Worm (Caenorhabditis elegans) whole organism, late embryonic: ENCODE data around the gene pph-6.

ENCODE experiments used
- C08G9.2 ChIP-seq: sonication (generic microtip); optimal IDR thresholded peaks from 2 replicates; lab custom pipeline; 2016; ENCODE audit warnings: mild to moderate bottlenecking, missing genetic modification characterization, moderate library complexity, missing compliant biosample characterization
- C38D4.7 ChIP-seq: fragments of 200-800 bp; sonication (Bioruptor generic); optimal IDR thresholded peaks from 2 replicates; lab custom pipeline; 2018; ENCODE audit warnings: mild to moderate bottlenecking, missing genetic modification characterization, moderate library complexity, missing compliant biosample characterization
- F13H6.1 ChIP-seq: sonication (generic microtip); optimal IDR thresholded peaks from 2 replicates; lab custom pipeline; 2016; ENCODE audit warnings: missing genetic modification characterization, missing compliant biosample characterization
- T23F11.4 ChIP-seq: fragments of 200-800 bp; sonication (Bioruptor generic); optimal IDR thresholded peaks from 2 replicates; lab custom pipeline; 2018; ENCODE audit warnings: mild to moderate bottlenecking, missing genetic modification characterization, missing compliant biosample characterization
- Y22D7AL.16 ChIP-seq: sonication (generic microtip); optimal IDR thresholded peaks from 2 replicates; lab custom pipeline; 2016; ENCODE audit warnings: missing genetic modification characterization, missing compliant biosample characterization
- ama-1 ChIP-seq: fragments of 150-350 bp; optimal IDR thresholded peaks from 2 replicates; lab custom pipeline; 2014
- ceh-14 ChIP-seq: sonication (generic microtip); optimal IDR thresholded peaks from 2 replicates; lab custom pipeline; 2016; ENCODE audit warnings: missing genotype, missing genetic modification characterization, missing compliant biosample characterization
- ceh-18 ChIP-seq: sonication (generic microtip); optimal IDR thresholded peaks from 2 replicates; lab custom pipeline; 2016; ENCODE audit warnings: missing genetic modification characterization, missing compliant biosample characterization
- ceh-19 ChIP-seq: fragments of 200-800 bp; sonication (Bioruptor generic); optimal IDR thresholded peaks from 2 replicates; lab custom pipeline; 2018; ENCODE audit warnings: mild to moderate bottlenecking, missing genetic modification characterization, missing compliant biosample characterization
- ceh-22 ChIP-seq: sonication (generic microtip); optimal IDR thresholded peaks from 2 replicates; lab custom pipeline; 2017; ENCODE audit warnings: missing biosample characterization, missing genetic modification characterization
- ceh-24 ChIP-seq: sonication (generic microtip); optimal IDR thresholded peaks from 2 replicates; lab custom pipeline; 2016; ENCODE audit warnings: mild to moderate bottlenecking, missing genetic modification characterization, missing compliant biosample characterization
- ceh-30 ChIP-seq: fragments of 150-350 bp; optimal IDR thresholded peaks from 2 replicates; lab custom pipeline; 2014; ENCODE audit warnings: missing biosample characterization, missing genetic modification characterization
- ceh-31 ChIP-seq: sonication (generic microtip); optimal IDR thresholded peaks from 2 replicates; lab custom pipeline; 2016; ENCODE audit warnings: missing genetic modification characterization, missing compliant biosample characterization
- ceh-34 ChIP-seq: sonication (generic microtip); optimal IDR thresholded peaks from 2 replicates; lab custom pipeline; 2016; ENCODE audit warnings: mild to moderate bottlenecking, missing genetic modification characterization, missing compliant biosample characterization
- ceh-9 ChIP-seq: sonication (generic microtip); optimal IDR thresholded peaks from 2 replicates; lab custom pipeline; 2016; ENCODE audit warnings: mild to moderate bottlenecking, missing genetic modification characterization, inconsistent platforms, missing compliant biosample characterization
- che-1 ChIP-seq: sonication (generic microtip); optimal IDR thresholded peaks from 2 replicates; lab custom pipeline; 2016; ENCODE audit warnings: mild to moderate bottlenecking, missing genetic modification characterization, missing compliant biosample characterization
- dmd-4 ChIP-seq: sonication (generic microtip); optimal IDR thresholded peaks from 2 replicates; lab custom pipeline; 2016; ENCODE audit warnings: borderline replicate concordance, missing genetic modification characterization, missing compliant biosample characterization
- ets-4 ChIP-seq: sonication (generic microtip); optimal IDR thresholded peaks from 2 replicates; lab custom pipeline; 2016; ENCODE audit warnings: missing genetic modification characterization, missing compliant biosample characterization
- eyg-1 ChIP-seq: sonication (generic microtip); optimal IDR thresholded peaks from 2 replicates; lab custom pipeline; 2016; ENCODE audit warnings: missing genotype, missing genetic modification characterization, missing compliant biosample characterization
- fax-1 ChIP-seq: sonication (generic microtip); optimal IDR thresholded peaks from 2 replicates; lab custom pipeline; 2016; ENCODE audit warnings: missing genotype, missing genetic modification characterization, missing compliant biosample characterization
- fkh-6 ChIP-seq: sonication (generic microtip); optimal IDR thresholded peaks from 2 replicates; lab custom pipeline; 2016; ENCODE audit warnings: missing genetic modification characterization, missing compliant biosample characterization
- gmeb-2 ChIP-seq: sonication (generic microtip); optimal IDR thresholded peaks from 2 replicates; lab custom pipeline; 2016; ENCODE audit warnings: missing genetic modification characterization, inconsistent platforms, missing compliant biosample characterization
- hlh-13 ChIP-seq: fragments of 200-800 bp; sonication (Bioruptor generic); optimal IDR thresholded peaks from 2 replicates; lab custom pipeline; 2018; ENCODE audit warnings: mild to moderate bottlenecking, missing genetic modification characterization, missing compliant biosample characterization
- hlh-6 ChIP-seq: sonication (generic microtip); optimal IDR thresholded peaks from 2 replicates; lab custom pipeline; 2016; ENCODE audit warnings: missing genotype, missing genetic modification characterization, missing compliant biosample characterization
- hlh-8 ChIP-seq: sonication (generic microtip); optimal IDR thresholded peaks from 2 replicates; lab custom pipeline; 2016; ENCODE audit warnings: missing genotype, missing genetic modification characterization, missing compliant biosample characterization
- lim-6 ChIP-seq: sonication (generic microtip); optimal IDR thresholded peaks from 2 replicates; lab custom pipeline; 2016; ENCODE audit warnings: missing genetic modification characterization, missing compliant biosample characterization
- lin-11 ChIP-seq: fragments of 200-800 bp; sonication (Bioruptor generic); optimal IDR thresholded peaks from 2 replicates; lab custom pipeline; 2018; ENCODE audit warnings: mild to moderate bottlenecking, missing genetic modification characterization, missing compliant biosample characterization
- madf-2 ChIP-seq: sonication (generic microtip); optimal IDR thresholded peaks from 2 replicates; lab custom pipeline; 2017; ENCODE audit warnings: missing genetic modification characterization, missing compliant biosample characterization
- mec-3 ChIP-seq: sonication (generic microtip); optimal IDR thresholded peaks from 2 replicates; lab custom pipeline; 2016; ENCODE audit warnings: borderline replicate concordance, missing genetic modification characterization, missing compliant biosample characterization
- nfya-1 ChIP-seq: sonication (generic microtip); optimal IDR thresholded peaks from 2 replicates; lab custom pipeline; 2017; ENCODE audit warnings: missing genetic modification characterization, mild to moderate bottlenecking, missing compliant biosample characterization, antibody characterized with exemption, moderate library complexity
- nhr-11 ChIP-seq: fragments of 150-350 bp; optimal IDR thresholded peaks from 2 replicates; lab custom pipeline; 2014; ENCODE audit warnings: missing biosample characterization, missing genetic modification characterization
- nhr-232 ChIP-seq: sonication (generic microtip); optimal IDR thresholded peaks from 2 replicates; lab custom pipeline; 2016; ENCODE audit warnings: missing genetic modification characterization, missing compliant biosample characterization
- npax-4 ChIP-seq: sonication (generic microtip); optimal IDR thresholded peaks from 2 replicates; lab custom pipeline; 2016; ENCODE audit warnings: missing genetic modification characterization, missing compliant biosample characterization
- odd-2 ChIP-seq: sonication (generic microtip); optimal IDR thresholded peaks from 2 replicates; lab custom pipeline; 2017; ENCODE audit warnings: antibody characterized with exemption, mild to moderate bottlenecking, missing genetic modification characterization, missing compliant biosample characterization
- pat-9 ChIP-seq: fragments of 200-800 bp; sonication (Bioruptor generic); optimal IDR thresholded peaks from 2 replicates; lab custom pipeline; 2018; ENCODE audit warnings: mild to moderate bottlenecking, missing genetic modification characterization, moderate library complexity, missing compliant biosample characterization
- pax-1 ChIP-seq: fragments of 150-350 bp; optimal IDR thresholded peaks from 2 replicates; lab custom pipeline; 2014; ENCODE audit warnings: missing biosample characterization, missing genetic modification characterization
- pha-4 ChIP-seq: fragments of 150-350 bp; optimal IDR thresholded peaks from 2 replicates; lab custom pipeline; 2018; ENCODE audit warnings: missing biosample characterization, missing genetic modification reagents, missing genetic modification characterization
- pqm-1 ChIP-seq: sonication (generic microtip); optimal IDR thresholded peaks from 2 replicates; lab custom pipeline; 2016; ENCODE audit warnings: missing genetic modification characterization, missing compliant biosample characterization
- rnt-1 ChIP-seq: sonication (generic microtip); optimal IDR thresholded peaks from 2 replicates; lab custom pipeline; 2016; ENCODE audit warnings: missing genetic modification characterization, missing compliant biosample characterization
- sdc-2 ChIP-seq: sonication (generic microtip); optimal IDR thresholded peaks from 2 replicates; lab custom pipeline; 2016; ENCODE audit warnings: missing genotype, missing genetic modification characterization, missing compliant biosample characterization
- sox-4 ChIP-seq: sonication (generic microtip); optimal IDR thresholded peaks from 2 replicates; lab custom pipeline; 2017; ENCODE audit warnings: mild to moderate bottlenecking, missing genetic modification characterization, inconsistent platforms, missing compliant biosample characterization
- syd-9 ChIP-seq: sonication (generic microtip); optimal IDR thresholded peaks from 2 replicates; lab custom pipeline; 2016; ENCODE audit warnings: mild to moderate bottlenecking, missing genetic modification characterization, moderate library complexity, missing compliant biosample characterization
- tbx-2 ChIP-seq: sonication (generic microtip); optimal IDR thresholded peaks from 2 replicates; lab custom pipeline; 2016; ENCODE audit warnings: missing genetic modification characterization, missing compliant biosample characterization
- tbx-7 ChIP-seq: sonication (generic microtip); optimal IDR thresholded peaks from 2 replicates; lab custom pipeline; 2016; ENCODE audit warnings: missing genotype, missing genetic modification characterization, missing compliant biosample characterization
- ttx-3 ChIP-seq: sonication (generic microtip); optimal IDR thresholded peaks from 2 replicates; lab custom pipeline; 2016; ENCODE audit warnings: missing genetic modification reagents, missing genetic modification characterization, missing compliant biosample characterization
- unc-3 ChIP-seq, 2 experiments: fragments of 200-800 bp in 1 of 2; sonication (Bioruptor generic) in 1 of 2; sonication (generic microtip) in 1 of 2; conservative IDR thresholded peaks in 1 of 2; optimal IDR thresholded peaks in 1 of 2; 2 replicates each; pipeline versions ENCODE4 v1.3.6 to Lab custom; 2016 to 2022; ENCODE audit warnings: missing compliant biosample characterization in 2 of 2, missing genetic modification characterization in 2 of 2, missing genetic modification reagents in 1 of 2
- unc-42 ChIP-seq: sonication (generic microtip); optimal IDR thresholded peaks from 2 replicates; lab custom pipeline; 2016; ENCODE audit warnings: missing genotype, missing genetic modification characterization, missing compliant biosample characterization
- unc-86 ChIP-seq: sonication (generic microtip); optimal IDR thresholded peaks from 2 replicates; lab custom pipeline; 2016; ENCODE audit warnings: missing genetic modification characterization, missing compliant biosample characterization
- zip-5 ChIP-seq: sonication (generic microtip); optimal IDR thresholded peaks from 2 replicates; lab custom pipeline; 2016; ENCODE audit warnings: missing genetic modification characterization, missing compliant biosample characterization
- ztf-16 ChIP-seq: sonication (generic microtip); optimal IDR thresholded peaks from 2 replicates; lab custom pipeline; 2017; ENCODE audit warnings: missing genetic modification characterization, missing compliant biosample characterization

pph-6 gene

DNA sequence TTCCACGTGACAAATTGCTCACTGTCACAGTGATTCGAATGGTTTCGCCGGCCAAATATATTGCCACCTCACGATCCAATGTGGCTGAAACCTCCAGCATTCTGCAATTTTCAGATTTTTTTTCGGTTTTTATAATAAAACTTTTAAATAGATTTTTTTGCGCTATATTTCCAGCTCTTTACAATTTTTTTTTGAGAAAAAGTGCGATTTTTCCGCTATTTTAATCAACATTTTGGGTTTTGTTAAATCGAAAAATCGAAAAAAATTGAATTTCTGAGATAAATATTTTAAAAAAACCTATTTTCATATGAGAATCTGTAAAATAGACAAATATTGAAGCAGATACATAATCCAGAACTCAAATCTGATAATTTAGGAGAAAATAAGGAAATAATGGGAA is 37.5 kb downstream of the pph-6 start, which contains the start of gene M01F1.9:
Gene M01F1.9, minus strand, starts transcription at position 101 of the 400 bp plus-strand sequence.
- no peak for TF ChIP-seq sox-4 (tag; lab: Kevin White, UChicago)
- TF ChIP-seq hlh-13 (GFP tag; lab: Kevin White, UChicago), result no peak
- TF ChIP-seq unc-3 (GFP tag; conservative IDR thresholded peaks at IDR 0.05; lab: Robert Waterston, UW), result no peak
- no peak for TF ChIP-seq unc-3 (tag; optimal IDR thresholded peaks at IDR 0.05; lab: Kevin White, UChicago)
- no peak for TF ChIP-seq ceh-22 (tag; lab: Kevin White, UChicago)
- TF ChIP-seq odd-2 (tag; lab: Kevin White, UChicago), result no peak

DNA sequence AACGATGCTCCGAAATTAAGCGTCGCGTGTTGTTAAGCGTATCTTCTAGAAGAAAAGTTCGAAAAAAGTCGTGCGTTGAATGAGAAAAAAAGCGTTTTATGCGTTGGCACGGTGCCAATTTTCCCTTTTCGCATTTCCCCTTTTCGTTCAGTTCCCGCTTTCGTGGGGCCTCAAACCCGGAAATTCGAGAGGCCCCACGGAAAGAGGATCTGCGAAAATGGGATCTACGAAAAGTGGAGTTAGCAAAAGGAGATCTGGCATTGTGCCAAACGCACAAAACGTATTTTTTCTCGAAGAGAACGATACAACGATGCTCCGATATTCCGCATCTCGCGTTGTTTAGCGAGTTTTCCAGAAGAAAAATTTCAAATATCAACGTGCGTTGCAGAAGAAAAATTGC is 38.3 kb downstream of the pph-6 start:
- peak; percentile 100 for TF ChIP-seq unc-86 (tag; lab: Kevin White, UChicago)
- peak; percentile 92 for TF ChIP-seq ceh-24
- no peak for TF ChIP-seq ceh-30
- peak; percentile 91 for TF ChIP-seq unc-42
- TF ChIP-seq pax-1 (tag; lab: Kevin White, UChicago), result no peak
- no peak for TF ChIP-seq ama-1 (lab: Kevin White, UChicago)
- TF ChIP-seq hlh-8 (tag; lab: Kevin White, UChicago), result peak; percentile 100
- TF ChIP-seq ttx-3, result peak; percentile 98
- TF ChIP-seq gmeb-2, result peak; percentile 96
- TF ChIP-seq ceh-18, result peak; percentile 97
- TF ChIP-seq nhr-232 (tag; lab: Kevin White, UChicago), result peak; percentile 94
- peak; percentile 100 for TF ChIP-seq pqm-1 (tag; lab: Kevin White, UChicago)
- peak; percentile 96 for TF ChIP-seq Y22D7AL.16 (tag; lab: Kevin White, UChicago)
- TF ChIP-seq dmd-4 (tag; lab: Kevin White, UChicago), result peak; percentile 100
- TF ChIP-seq C38D4.7 (GFP tag; lab: Kevin White, UChicago), result peak; percentile 93
- peak; percentile 99 for TF ChIP-seq eyg-1 (tag; lab: Kevin White, UChicago)
- TF ChIP-seq hlh-6 (tag; lab: Kevin White, UChicago), result peak; percentile 99
- no peak for TF ChIP-seq nhr-11 (tag; lab: Kevin White, UChicago)
- peak; percentile 100 for TF ChIP-seq C08G9.2 (tag; lab: Kevin White, UChicago)
- peak; percentile 97 for TF ChIP-seq fkh-6 (tag; lab: Kevin White, UChicago)
- peak; percentile 98 for TF ChIP-seq syd-9
- peak; percentile 100 for TF ChIP-seq mec-3 (tag; lab: Kevin White, UChicago)
- TF ChIP-seq fax-1 (tag; lab: Kevin White, UChicago), result peak; percentile 99
- peak; percentile 100 for TF ChIP-seq ceh-31
- TF ChIP-seq ceh-19 (GFP tag; lab: Kevin White, UChicago), result peak; percentile 98
- peak; percentile 100 for TF ChIP-seq tbx-2 (tag; lab: Kevin White, UChicago)
- peak; percentile 100 for TF ChIP-seq ets-4 (tag; lab: Kevin White, UChicago)
- peak; percentile 89 for TF ChIP-seq npax-4 (tag; lab: Kevin White, UChicago)
- peak; percentile 79 for TF ChIP-seq pat-9 (tag; lab: Kevin White, UChicago)
- TF ChIP-seq sox-4 (tag; lab: Kevin White, UChicago), result peak; percentile 91
- TF ChIP-seq ceh-9 (tag; lab: Kevin White, UChicago), result no peak
- no peak for TF ChIP-seq pha-4
- peak; percentile 100 for TF ChIP-seq rnt-1 (tag; lab: Kevin White, UChicago)
- peak; percentile 95 for TF ChIP-seq hlh-13 (GFP tag; lab: Kevin White, UChicago)
- TF ChIP-seq sdc-2, result peak; percentile 93
- TF ChIP-seq ceh-22 (tag; lab: Kevin White, UChicago), result no peak
- TF ChIP-seq lin-11 (tag; lab: Kevin White, UChicago), result peak; percentile 85
- TF ChIP-seq F13H6.1, result peak; percentile 100
- TF ChIP-seq ceh-14 (tag; lab: Kevin White, UChicago), result peak; percentile 100
- peak; percentile 87 for TF ChIP-seq madf-2 (tag; lab: Kevin White, UChicago)
- peak; percentile 100 for TF ChIP-seq lim-6 (tag; lab: Kevin White, UChicago)
- TF ChIP-seq zip-5, result peak; percentile 100
- peak; percentile 83 for TF ChIP-seq che-1 (tag; lab: Kevin White, UChicago)
- TF ChIP-seq ztf-16, result peak; percentile 98
- TF ChIP-seq T23F11.4, result peak; percentile 92
- TF ChIP-seq ceh-34 (tag; lab: Kevin White, UChicago), result peak; percentile 100
- no peak for TF ChIP-seq nfya-1
- no peak for TF ChIP-seq odd-2 (tag; lab: Kevin White, UChicago)
- TF ChIP-seq tbx-7, result peak; percentile 100
